Worm (Caenorhabditis elegans) whole organism, L4 larva: ENCODE data around the gene pqn-70.

ENCODE experiments used
- F26F4.8 ChIP-seq: fragments of 200-800 bp; sonication (Bioruptor generic); conservative IDR thresholded peaks from 2 replicates; pipeline ENCODE4 v1.3.6; 2022; ENCODE audit warnings: missing genetic modification characterization, missing compliant biosample characterization
- F44E2.7 ChIP-seq: fragments of 200-800 bp; sonication (Bioruptor generic); IDR thresholded peaks from 2 replicates; pipeline ENCODE4 v2.1.2; 2022; ENCODE audit warnings: missing genetic modification characterization, missing compliant biosample characterization
- T20F7.1 ChIP-seq: fragments of 200-800 bp; sonication (Bioruptor generic); optimal IDR thresholded peaks from 2 replicates; lab custom pipeline; 2018; ENCODE audit warnings: mild to moderate bottlenecking, missing genetic modification characterization, missing compliant biosample characterization
- Y48G9A.11 ChIP-seq: fragments of 200-800 bp; sonication (Bioruptor generic); IDR thresholded peaks from 2 replicates; pipeline ENCODE4 v1.3.6; 2022; ENCODE audit warnings: missing genetic modification reagents, missing genetic modification characterization, missing compliant biosample characterization
- Y5F2A.4 ChIP-seq: fragments of 200-800 bp; sonication (Bioruptor generic); optimal IDR thresholded peaks from 2 replicates; lab custom pipeline; 2018; ENCODE audit warnings: mild to moderate bottlenecking, missing genetic modification characterization, missing compliant biosample characterization
- ZK337.2 ChIP-seq: fragments of 200-800 bp; sonication (Bioruptor generic); IDR thresholded peaks from 2 replicates; pipeline ENCODE4 v1.3.6; 2022; ENCODE audit warnings: missing genetic modification reagents, missing genetic modification characterization, missing compliant biosample characterization
- ZK546.5 ChIP-seq, 2 experiments: sonication (generic microtip); optimal IDR thresholded peaks; 2 replicates each; lab custom pipeline; 2017; ENCODE audit warnings: missing biosample characterization in 2 of 2, missing genetic modification characterization in 2 of 2
- aha-1 ChIP-seq: fragments of 150-350 bp; peaks from one replicate; lab custom pipeline; 2014; ENCODE audit warnings: missing biosample characterization, missing genetic modification characterization
- aly-2 ChIP-seq: sonication (generic microtip); optimal IDR thresholded peaks from 2 replicates; lab custom pipeline; 2018; ENCODE audit warnings: missing biosample characterization, missing genetic modification characterization
- ceh-32 ChIP-seq: sonication (generic microtip); optimal IDR thresholded peaks from 2 replicates; lab custom pipeline; 2016; ENCODE audit warnings: mild to moderate bottlenecking, missing genetic modification characterization, missing compliant biosample characterization; ENCODE audit not compliant: poor library complexity
- ceh-44 ChIP-seq: fragments of 200-800 bp; sonication (Bioruptor generic); IDR thresholded peaks from 2 replicates; pipeline ENCODE4 v1.3.6; 2022; ENCODE audit warnings: missing genetic modification reagents, missing genetic modification characterization, missing compliant biosample characterization
- ceh-82 ChIP-seq: sonication (generic microtip); optimal IDR thresholded peaks from 2 replicates; lab custom pipeline; 2017; ENCODE audit warnings: missing biosample characterization, missing genetic modification characterization
- ctbp-1 ChIP-seq: fragments of 200-800 bp; sonication (Bioruptor generic); IDR thresholded peaks from 2 replicates; pipeline ENCODE4 v1.3.6; 2022; ENCODE audit warnings: missing genetic modification reagents, missing genetic modification characterization, missing compliant biosample characterization
- daf-16 ChIP-seq, 3 experiments: sonication (generic microtip); optimal IDR thresholded peaks; 2 replicates each; lab custom pipeline; 2016 to 2017; ENCODE audit warnings: missing genetic modification characterization in 3 of 3, missing genetic modification reagents in 3 of 3, mild to moderate bottlenecking in 2 of 3, missing compliant biosample characterization in 2 of 3, missing biosample characterization in 1 of 3, moderate library complexity in 1 of 3
- dmd-8 ChIP-seq: fragments of 200-800 bp; sonication (Bioruptor generic); IDR thresholded peaks from 2 replicates; pipeline ENCODE4 v1.3.6; 2022; ENCODE audit warnings: missing genetic modification characterization, missing compliant biosample characterization
- duxl-1 ChIP-seq: sonication (generic microtip); optimal IDR thresholded peaks from 2 replicates; lab custom pipeline; 2016; ENCODE audit warnings: mild to moderate bottlenecking, missing genetic modification characterization, moderate library complexity, missing compliant biosample characterization; ENCODE audit not compliant: poor library complexity
- egl-43 ChIP-seq: fragments of 200-800 bp; sonication (Bioruptor generic); IDR thresholded peaks from 2 replicates; pipeline ENCODE4 v1.3.6; 2022; ENCODE audit warnings: missing genetic modification reagents, missing genetic modification characterization, missing compliant biosample characterization
- fkh-10 ChIP-seq: fragments of 150-350 bp; optimal IDR thresholded peaks from 2 replicates; lab custom pipeline; 2014; ENCODE audit warnings: missing biosample characterization, missing genetic modification reagents, missing genetic modification characterization
- gei-8 ChIP-seq: fragments of 200-800 bp; sonication (Bioruptor generic); optimal IDR thresholded peaks from 2 replicates; lab custom pipeline; 2018; ENCODE audit warnings: mild to moderate bottlenecking, missing genetic modification characterization, missing compliant biosample characterization
- hlh-11 ChIP-seq: fragments of 200-800 bp; sonication (Bioruptor generic); optimal IDR thresholded peaks from 2 replicates; lab custom pipeline; 2018; ENCODE audit warnings: mild to moderate bottlenecking, missing genetic modification characterization, missing compliant biosample characterization
- hlh-30 ChIP-seq: sonication (generic microtip); optimal IDR thresholded peaks from 2 replicates; lab custom pipeline; 2017; ENCODE audit warnings: antibody characterized with exemption, mild to moderate bottlenecking, missing genetic modification characterization, missing compliant biosample characterization; ENCODE audit not compliant: insufficient read depth
- lin-1 ChIP-seq: fragments of 200-800 bp; sonication (Bioruptor generic); IDR thresholded peaks from 2 replicates; pipeline ENCODE4 v1.3.6; 2022; ENCODE audit warnings: missing genetic modification reagents, missing genetic modification characterization, missing compliant biosample characterization
- lin-15B ChIP-seq: fragments of 150-350 bp; sonication (generic microtip); optimal IDR thresholded peaks from 3 replicates; lab custom pipeline; 2014; ENCODE audit warnings: missing biosample characterization, missing genetic modification characterization
- lin-29 ChIP-seq: fragments of 200-800 bp; sonication (Bioruptor generic); IDR thresholded peaks from 2 replicates; pipeline ENCODE4 v1.3.6; 2022; ENCODE audit warnings: missing genetic modification reagents, missing genetic modification characterization, missing compliant biosample characterization
- lsy-2 ChIP-seq, 2 experiments: fragments of 150-350 bp in 1 of 2; sonication (generic microtip) in 1 of 2; optimal IDR thresholded peaks; 2 replicates each; lab custom pipeline; 2014 to 2017; ENCODE audit warnings: missing biosample characterization in 2 of 2, missing genetic modification characterization in 2 of 2
- mes-2 ChIP-seq: sonication (generic microtip); optimal IDR thresholded peaks from 2 replicates; lab custom pipeline; 2016; ENCODE audit warnings: missing genotype, mild to moderate bottlenecking, missing genetic modification characterization, missing compliant biosample characterization; ENCODE audit not compliant: poor library complexity, severe bottlenecking
- mxl-2 ChIP-seq: fragments of 200-800 bp; sonication (Bioruptor generic); conservative IDR thresholded peaks from 2 replicates; pipeline ENCODE4 v1.3.6; 2022; ENCODE audit warnings: missing genetic modification reagents, missing genetic modification characterization, missing compliant biosample characterization
- mxl-3 ChIP-seq: fragments of 200-800 bp; sonication (Bioruptor generic); optimal IDR thresholded peaks from 2 replicates; lab custom pipeline; 2018; ENCODE audit warnings: mild to moderate bottlenecking, missing genetic modification characterization, missing compliant biosample characterization
- nhr-102 ChIP-seq: sonication (generic microtip); optimal IDR thresholded peaks from 2 replicates; lab custom pipeline; 2016; ENCODE audit warnings: mild to moderate bottlenecking, missing genetic modification characterization, moderate library complexity, missing compliant biosample characterization
- nhr-111 ChIP-seq: fragments of 200-800 bp; sonication (Bioruptor generic); optimal IDR thresholded peaks from 2 replicates; lab custom pipeline; 2018; ENCODE audit warnings: mild to moderate bottlenecking, missing genetic modification characterization, missing compliant biosample characterization
- nhr-25 ChIP-seq: sonication (generic microtip); optimal IDR thresholded peaks from 2 replicates; lab custom pipeline; 2017; ENCODE audit warnings: missing genetic modification characterization, mild to moderate bottlenecking, missing compliant biosample characterization, antibody characterized with exemption, moderate library complexity, borderline replicate concordance; ENCODE audit not compliant: insufficient read depth
- nhr-42 ChIP-seq: fragments of 200-800 bp; sonication (Bioruptor generic); IDR thresholded peaks from 2 replicates; pipeline ENCODE4 v1.3.6; 2022; ENCODE audit warnings: missing genetic modification characterization, missing compliant biosample characterization
- nhr-48 ChIP-seq: sonication (generic microtip); optimal IDR thresholded peaks from 2 replicates; lab custom pipeline; 2016; ENCODE audit warnings: mild to moderate bottlenecking, missing genetic modification characterization, missing compliant biosample characterization
- nhr-76 ChIP-seq: fragments of 150-350 bp; optimal IDR thresholded peaks from 2 replicates; lab custom pipeline; 2014; ENCODE audit warnings: missing biosample characterization, missing genetic modification characterization
- rbr-2 ChIP-seq: sonication (generic microtip); optimal IDR thresholded peaks from 2 replicates; lab custom pipeline; 2016; ENCODE audit warnings: missing genotype, missing genetic modification characterization, missing compliant biosample characterization
- saeg-2 ChIP-seq: fragments of 200-800 bp; sonication (Bioruptor generic); IDR thresholded peaks from 2 replicates; pipeline ENCODE4 v1.3.6; 2022; ENCODE audit warnings: missing genetic modification reagents, missing genetic modification characterization, missing compliant biosample characterization
- sdz-12 ChIP-seq: fragments of 200-800 bp; sonication (Bioruptor generic); optimal IDR thresholded peaks from 2 replicates; lab custom pipeline; 2018; ENCODE audit warnings: mild to moderate bottlenecking, missing genetic modification characterization, missing compliant biosample characterization
- tag-97 ChIP-seq: fragments of 200-800 bp; sonication (Bioruptor generic); IDR thresholded peaks from 2 replicates; pipeline ENCODE4 v1.3.6; 2022; ENCODE audit warnings: missing genetic modification characterization, missing compliant biosample characterization
- unc-62 ChIP-seq, 3 experiments: fragments of 150-350 bp in 1 of 3; sonication (generic microtip); optimal IDR thresholded peaks in 2 of 3; peaks in 1 of 3; 1 replicate in 1 of 3; 2 replicates in 2 of 3; lab custom pipeline; 2014 to 2017; ENCODE audit warnings: missing biosample characterization in 3 of 3, missing genetic modification characterization in 3 of 3, missing genetic modification reagents in 3 of 3, missing genotype in 1 of 3
- zfp-3 ChIP-seq: fragments of 200-800 bp; sonication (Bioruptor generic); conservative IDR thresholded peaks from 2 replicates; pipeline ENCODE4 v1.3.6; 2022; ENCODE audit warnings: missing genetic modification reagents, missing genetic modification characterization, missing compliant biosample characterization
- zip-2 ChIP-seq: fragments of 150-350 bp; optimal IDR thresholded peaks from 2 replicates; lab custom pipeline; 2014; ENCODE audit warnings: missing biosample characterization, missing genetic modification characterization
- ztf-11 ChIP-seq: fragments of 150-350 bp; optimal IDR thresholded peaks from 2 replicates; lab custom pipeline; 2014; ENCODE audit warnings: missing biosample characterization, missing genetic modification characterization

Gene pqn-70

DNA sequence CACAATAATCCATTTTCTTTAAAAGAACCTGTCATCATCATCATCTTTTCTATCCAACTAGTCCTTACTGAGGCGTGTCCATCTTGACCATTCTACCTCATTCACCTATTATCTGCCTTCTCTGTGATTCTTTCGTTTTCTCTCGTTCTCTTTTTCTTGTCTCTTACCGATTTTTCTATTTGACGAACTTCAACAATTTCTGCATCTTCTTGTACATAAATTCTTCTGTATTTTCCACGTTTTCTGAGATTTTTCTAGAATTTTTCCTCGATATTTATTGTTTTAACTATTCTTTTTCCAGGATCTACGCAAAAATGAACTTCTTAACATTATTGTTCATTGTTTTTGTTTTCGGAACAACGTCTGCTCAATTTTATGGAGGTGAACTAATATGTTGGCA, 45.6 kb downstream of the pqn-70 start, which contains the start of gene cnc-10:
Gene cnc-10 (plus strand): TSS at position 301 of the 400 bp plus-strand sequence.
- no peak for TF ChIP-seq nhr-111 (GFP tag; lab: Kevin White, UChicago)
- no peak for TF ChIP-seq lin-29
- TF ChIP-seq egl-43 (GFP tag; lab: Robert Waterston, UW): no peak
- no peak for TF ChIP-seq fkh-10 (GFP tag; lab: Kevin White, UChicago)
- TF ChIP-seq aha-1 (tag; lab: Kevin White, UChicago): no peak
- no peak for TF ChIP-seq F44E2.7
- no peak for TF ChIP-seq tag-97 (GFP tag; lab: Robert Waterston, UW)
- no peak for TF ChIP-seq hlh-30 (tag; lab: Kevin White, UChicago)
- TF ChIP-seq ctbp-1: no peak
- TF ChIP-seq Y5F2A.4 (GFP tag; lab: Kevin White, UChicago): no peak
- no peak for TF ChIP-seq saeg-2 (GFP tag; lab: Robert Waterston, UW)
- TF ChIP-seq unc-62 (GFP tag; optimal IDR thresholded peaks at IDR 0.05 in 1 of 2; lab: Kevin White, UChicago): no peak
- TF ChIP-seq unc-62 (tag; optimal IDR thresholded peaks at IDR 0.05; lab: Kevin White, UChicago): no peak
- TF ChIP-seq lin-15B (tag; lab: Kevin White, UChicago): no peak
- no peak for TF ChIP-seq ceh-82
- TF ChIP-seq mxl-2 (GFP tag; lab: Robert Waterston, UW): no peak
- no peak for TF ChIP-seq nhr-102 (tag; lab: Kevin White, UChicago)
- no peak for TF ChIP-seq Y48G9A.11 (GFP tag; lab: Robert Waterston, UW)
- no peak for TF ChIP-seq zfp-3 (GFP tag; lab: Robert Waterston, UW)
- no peak for TF ChIP-seq aly-2 (tag; lab: Kevin White, UChicago)
- TF ChIP-seq daf-16 (GFP tag; optimal IDR thresholded peaks at IDR 0.05; lab: Kevin White, UChicago): no peak
- TF ChIP-seq daf-16 (tag; optimal IDR thresholded peaks at IDR 0.05; lab: Kevin White, UChicago): no peak

DNA sequence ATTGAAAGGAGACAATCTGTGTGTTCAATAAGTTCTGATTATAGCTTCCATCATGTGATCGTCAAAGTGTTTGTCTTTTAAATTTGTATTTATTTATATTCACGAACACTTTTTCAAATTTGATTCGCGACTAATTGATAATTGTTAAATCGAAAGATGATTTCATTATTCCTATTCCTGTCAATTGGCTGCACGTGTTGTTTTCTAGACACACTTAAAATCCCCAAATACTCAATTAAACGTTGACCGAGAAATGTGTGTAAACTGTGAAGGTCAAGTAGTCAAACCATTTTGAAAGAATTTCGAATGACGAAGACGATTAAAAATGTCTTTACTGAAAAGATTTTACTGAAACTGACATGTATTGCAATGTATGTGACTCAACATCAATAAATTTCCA, 47.6 kb downstream of the pqn-70 start:
- TF ChIP-seq sdz-12 (no peak), F26F4.8 (no peak), fkh-10 (GFP tag; lab: Kevin White, UChicago) (no peak), zip-2 (tag; lab: Kevin White, UChicago) (no peak), gei-8 (GFP tag; lab: Kevin White, UChicago) (no peak), mxl-3 (GFP tag; lab: Kevin White, UChicago) (no peak), lin-1 (no peak), ztf-11 (tag; lab: Kevin White, UChicago) (no peak), T20F7.1 (GFP tag; lab: Kevin White, UChicago) (no peak), ZK546.5 (tag; optimal IDR thresholded peaks at IDR 0.05; lab: Kevin White, UChicago) (no peak), mxl-2 (GFP tag; lab: Robert Waterston, UW) (no peak), nhr-25 (no peak), ZK337.2 (no peak), duxl-1 (tag; lab: Kevin White, UChicago) (no peak), aly-2 (tag; lab: Kevin White, UChicago) (no peak)

DNA sequence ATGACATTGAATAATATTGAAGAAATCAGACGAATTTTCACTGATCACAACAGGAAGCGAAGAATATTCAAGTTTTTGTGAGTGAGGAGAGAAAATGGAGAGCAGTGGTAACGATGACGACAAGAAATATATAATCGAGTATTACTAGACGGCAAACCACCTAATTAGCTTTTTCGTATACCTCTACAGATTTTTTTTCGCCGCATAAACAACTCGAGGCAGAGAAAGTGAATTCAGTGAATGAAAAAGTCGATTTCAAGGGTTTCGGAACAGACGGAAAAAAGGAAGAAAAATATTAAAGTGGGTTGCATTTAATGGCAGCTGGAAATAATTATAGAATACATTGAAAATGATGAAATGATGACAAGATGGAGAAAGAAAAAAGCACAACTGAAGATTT, 50.9 kb downstream of the pqn-70 start, which contains the start of gene gpa-1:
Gene gpa-1 (minus strand): TSS at position 101 of the 400 bp plus-strand sequence.
- TF ChIP-seq rbr-2: no peak
- TF ChIP-seq nhr-76: no peak
- no peak for TF ChIP-seq Y48G9A.11 (GFP tag; lab: Robert Waterston, UW)
- TF ChIP-seq mes-2 (tag; lab: Kevin White, UChicago): no peak
- TF ChIP-seq nhr-42 (GFP tag; lab: Robert Waterston, UW): no peak
- no peak for TF ChIP-seq ceh-32
- TF ChIP-seq ceh-44: no peak
- TF ChIP-seq dmd-8 (GFP tag; lab: Robert Waterston, UW): no peak
- no peak for TF ChIP-seq hlh-11 (tag; lab: Kevin White, UChicago)
- no peak for TF ChIP-seq Y5F2A.4 (GFP tag; lab: Kevin White, UChicago)
- TF ChIP-seq ztf-11 (tag; lab: Kevin White, UChicago): no peak
- no peak for TF ChIP-seq hlh-30 (tag; lab: Kevin White, UChicago)
- no peak for TF ChIP-seq nhr-48 (tag; lab: Kevin White, UChicago)
- no peak for TF ChIP-seq lsy-2 (tag; optimal IDR thresholded peaks at IDR 0.05; lab: Kevin White, UChicago)
- TF ChIP-seq, all 104 proteins: peak for 0
